Fruit fly (Drosophila melanogaster): ENCODE data around the gene EMC2A.
A peak's percentile ranks its signal among the peaks of the same experiment; 100 is the strongest.

EMC2A gene

DNA sequence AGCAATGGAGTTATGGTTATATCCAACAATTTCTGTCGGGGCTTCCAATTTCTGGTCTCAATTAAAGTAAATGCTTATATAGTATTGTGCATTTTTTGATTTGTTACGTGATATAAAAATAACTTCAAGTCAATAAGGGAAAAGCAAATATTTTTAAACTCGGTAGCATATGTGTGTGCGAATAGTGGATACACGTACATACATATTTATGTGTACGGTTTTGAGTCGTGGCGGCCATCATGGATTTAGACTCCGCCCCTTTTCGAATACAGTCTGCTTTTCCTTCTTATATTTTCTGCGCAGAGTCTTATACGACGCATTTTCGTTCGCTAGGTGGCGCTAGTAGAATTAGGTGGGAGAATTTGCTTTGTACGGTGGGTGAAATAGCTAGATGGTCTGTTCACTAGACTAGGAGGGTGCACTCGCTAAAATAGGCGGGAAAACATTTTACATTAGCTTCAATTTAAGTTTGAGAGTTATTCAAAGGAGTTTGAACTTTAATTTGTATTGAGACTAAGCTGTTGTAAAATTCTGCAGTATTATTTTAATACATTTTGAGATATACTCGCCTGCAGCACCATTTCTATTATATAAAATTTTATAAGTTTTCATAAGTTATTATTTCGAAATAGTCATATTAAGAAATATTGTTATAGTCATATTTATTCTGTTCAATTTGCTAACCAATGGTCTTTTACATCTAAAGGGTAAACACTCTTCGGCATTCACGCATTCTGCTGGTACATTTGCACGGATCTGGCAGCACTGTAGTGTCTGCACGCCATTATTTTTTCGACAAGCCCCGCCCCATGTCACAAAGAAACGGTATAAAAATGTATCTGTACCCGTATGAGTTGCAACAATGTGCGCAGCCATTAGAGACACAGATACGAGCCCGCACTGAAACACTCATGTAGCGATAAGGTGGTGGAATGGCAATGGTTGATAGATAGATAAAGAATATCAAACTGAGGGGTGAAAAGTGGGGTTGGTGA, 26.2 kb downstream of the EMC2A start (continued):
- TF ChIP-seq al (GFP tag; IDR thresholded peaks at IDR 0.05): peak; percentile 49; the same call in 1 of the 2 replicates
- TF ChIP-seq stc (GFP tag; IDR thresholded peaks at IDR 0.05): peak; percentile 65
- TF ChIP-seq CG6791 (GFP tag; IDR thresholded peaks at IDR 0.05; ENCODE audit: partially characterized antibody): peak; percentile 37; the same call in 1 of the 3 replicates
- peak; percentile 68 for TF ChIP-seq CG17829 (tag; optimal IDR thresholded peaks at IDR 0.05)
- TF ChIP-seq ems (GFP tag; optimal IDR thresholded peaks at IDR 0.05): peak; percentile 17
- peak; percentile 96 for TF ChIP-seq Nf-YB (GFP tag; optimal IDR thresholded peaks at IDR 0.05)
- TF ChIP-seq ken (GFP tag; IDR thresholded peaks at IDR 0.05): peak; percentile 64; the same call in 1 of the 3 replicates
- TF ChIP-seq CG30403 (GFP tag; optimal IDR thresholded peaks at IDR 0.05): peak; percentile 71
- no peak for TF ChIP-seq corto (GFP tag; optimal IDR thresholded peaks at IDR 0.05)
- peak; percentile 71 for TF ChIP-seq dysf (GFP tag; IDR thresholded peaks at IDR 0.05)
- TF ChIP-seq CG12391 (tag; optimal IDR thresholded peaks at IDR 0.05): peak; percentile 84
- peak; percentile 29 for TF ChIP-seq kay (GFP tag; optimal IDR thresholded peaks at IDR 0.05)
- peak; percentile 24 for TF ChIP-seq Hsf (GFP tag; optimal IDR thresholded peaks at IDR 0.05)
- no peak for TF ChIP-seq CG16779 (GFP tag; IDR thresholded peaks at IDR 0.05)
- TF ChIP-seq Dref (GFP tag; IDR thresholded peaks at IDR 0.05): no peak
- peak; percentile 45 for TF ChIP-seq Ptx1 (GFP tag; IDR thresholded peaks at IDR 0.05)
- TF ChIP-seq HLH54F (GFP tag; optimal IDR thresholded peaks at IDR 0.05): peak; percentile 22
- TF ChIP-seq CHES-1-like (GFP tag; optimal IDR thresholded peaks at IDR 0.05): no peak
- TF ChIP-seq org-1 (GFP tag; optimal IDR thresholded peaks at IDR 0.05): peak; percentile 24
- TF ChIP-seq CG15073 (GFP tag; optimal IDR thresholded peaks at IDR 0.05): no peak
- no peak for TF ChIP-seq CG17385 (GFP tag; optimal IDR thresholded peaks at IDR 0.05)
- TF ChIP-seq knrl (GFP tag; IDR thresholded peaks at IDR 0.05; ENCODE audit: partially characterized antibody): peak; percentile 53; the same call in 1 of the 3 replicates
- TF ChIP-seq H2.0 (GFP tag; IDR thresholded peaks at IDR 0.05): peak; percentile 42
- peak; percentile 64; the same call in 2 of the 3 replicates for TF ChIP-seq so (GFP tag; IDR thresholded peaks at IDR 0.05)
- no peak for TF ChIP-seq CG1529 (GFP tag; optimal IDR thresholded peaks at IDR 0.05)
- TF ChIP-seq Rfx (GFP tag; IDR thresholded peaks at IDR 0.05): peak; percentile 78
- peak; percentile 67 for TF ChIP-seq lilli (GFP tag; optimal IDR thresholded peaks at IDR 0.05)
- TF ChIP-seq Oaz (GFP tag; IDR thresholded peaks at IDR 0.05): no peak
- peak; percentile 38 for TF ChIP-seq salm (tag; optimal IDR thresholded peaks at IDR 0.05)
- TF ChIP-seq Bteb2 (GFP tag; optimal IDR thresholded peaks at IDR 0.05): peak; percentile 25
- TF ChIP-seq CG15514 (GFP tag; optimal IDR thresholded peaks at IDR 0.05): peak; percentile 45
- TF ChIP-seq CG33557 (GFP tag; optimal IDR thresholded peaks at IDR 0.05): peak; percentile 43
- no peak for TF ChIP-seq CG17359 (tag; optimal IDR thresholded peaks at IDR 0.05)
- no peak for TF ChIP-seq fd102C (GFP tag; optimal IDR thresholded peaks at IDR 0.05)
- TF ChIP-seq cad (GFP tag; optimal IDR thresholded peaks at IDR 0.05): peak; percentile 42
- TF ChIP-seq Ada2b (GFP tag; IDR thresholded peaks at IDR 0.05): peak; percentile 44; the same call in 1 of the 2 replicates
- peak; percentile 5 for TF ChIP-seq CG17568 (GFP tag; optimal IDR thresholded peaks at IDR 0.05)
- TF ChIP-seq slbo (GFP tag; IDR thresholded peaks at IDR 0.05): peak; percentile 80
- TF ChIP-seq CG14710 (tag; optimal IDR thresholded peaks at IDR 0.05): peak; percentile 75
- TF ChIP-seq gfzf (GFP tag; optimal IDR thresholded peaks at IDR 0.05): peak; percentile 43
- peak; percentile 80 for TF ChIP-seq CG13424 (tag; optimal IDR thresholded peaks at IDR 0.05)
- TF ChIP-seq prd (optimal IDR thresholded peaks at IDR 0.05): no peak
- peak; percentile 61 for TF ChIP-seq prd (GFP tag; IDR thresholded peaks at IDR 0.05)
- peak in 1 of 2 experiments; percentile 87 for TF ChIP-seq insv (GFP tag; optimal IDR thresholded peaks at IDR 0.05)
- peak; percentile 48 for TF ChIP-seq CG18764 (GFP tag; optimal IDR thresholded peaks at IDR 0.05)
- TF ChIP-seq cas (GFP tag; IDR thresholded peaks at IDR 0.05): no peak
- peak; percentile 67 for TF ChIP-seq ranshi (GFP tag; IDR thresholded peaks at IDR 0.05)
- peak; percentile 11 for TF ChIP-seq CG8359 (GFP tag; optimal IDR thresholded peaks at IDR 0.05; ENCODE audit: borderline replicate concordance)
